Fruit fly (Drosophila melanogaster): Measurements from ENCODE around the gene CG18628.
A peak's percentile ranks its signal among the peaks of the same experiment; 100 is the strongest.

The CG18628 gene

dm6 chr3L:10678545-10679067, 39.1 kb downstream of the CG18628 start (continued):
- TF ChIP-seq sisA (GFP tag; IDR thresholded peaks at IDR 0.05) (peak; percentile 91), HLHmδ (GFP tag; optimal IDR thresholded peaks at IDR 0.05) (no peak), CG17359 (tag; optimal IDR thresholded peaks at IDR 0.05) (peak; percentile 94), cg (GFP tag; optimal IDR thresholded peaks at IDR 0.05) (peak; percentile 90), Ssrp (tag; optimal IDR thresholded peaks at IDR 0.05) (peak; percentile 91), psq (GFP tag; optimal IDR thresholded peaks at IDR 0.05) (peak; percentile 63), tup (GFP tag; optimal IDR thresholded peaks at IDR 0.05) (peak; percentile 62), Tbp (GFP tag; optimal IDR thresholded peaks at IDR 0.05) (no peak), run (tag; optimal IDR thresholded peaks at IDR 0.05) (peak; percentile 96), CG42726 (GFP tag; IDR thresholded peaks at IDR 0.05; ENCODE audit: partially characterized antibody) (no peak), CG17568 (GFP tag; optimal IDR thresholded peaks at IDR 0.05) (peak; percentile 88), B-H2 (GFP tag; optimal IDR thresholded peaks at IDR 0.05) (peak; percentile 84), gro (GFP tag; optimal IDR thresholded peaks at IDR 0.05) (peak; percentile 85), Rfx (GFP tag; IDR thresholded peaks at IDR 0.05) (peak; percentile 91), schlank (tag; optimal IDR thresholded peaks at IDR 0.05) (peak; percentile 86), pum (GFP tag; optimal IDR thresholded peaks at IDR 0.05) (peak; percentile 91), wor (GFP tag; IDR thresholded peaks at IDR 0.05) (peak; percentile 88), caup (GFP tag; optimal IDR thresholded peaks at IDR 0.05; ENCODE audit: severe bottlenecking) (peak; percentile 94), vnd (GFP tag; IDR thresholded peaks at IDR 0.05; ENCODE audit: partially characterized antibody) (no peak), CG15011 (GFP tag; optimal IDR thresholded peaks at IDR 0.05) (peak; percentile 94), hbn (GFP tag; IDR thresholded peaks at IDR 0.05; ENCODE audit: partially characterized antibody) (no peak), Nf-YA (GFP tag; IDR thresholded peaks at IDR 0.05) (peak; percentile 88), CG12942 (GFP tag; optimal IDR thresholded peaks at IDR 0.05) (peak; percentile 80), sr (GFP tag; IDR thresholded peaks at IDR 0.05) (0 out of 3 replicates have a peak, but pooled peaks have one; percentile 17), CG2712 (tag; optimal IDR thresholded peaks at IDR 0.05) (peak; percentile 98), Fer1 (GFP tag; optimal IDR thresholded peaks at IDR 0.05) (peak; percentile 97), CG12104 (GFP tag; optimal IDR thresholded peaks at IDR 0.05) (peak; percentile 96), dmrt11E (tag; optimal IDR thresholded peaks at IDR 0.05) (peak; percentile 92), Poxn (GFP tag; IDR thresholded peaks at IDR 0.05) (peak; percentile 86), unc-4 (GFP tag; IDR thresholded peaks at IDR 0.05; ENCODE audit: partially characterized antibody) (no peak), CG9609 (GFP tag; optimal IDR thresholded peaks at IDR 0.05) (peak; percentile 85), Med (GFP tag) (peak; percentile 95), bab2 (GFP tag; optimal IDR thresholded peaks at IDR 0.05) (peak; percentile 88), CG3407 (GFP tag; optimal IDR thresholded peaks at IDR 0.05) (peak; percentile 94), CG43689 (GFP tag; IDR thresholded peaks at IDR 0.05) (peak; percentile 68; the same call in 1 of the 2 replicates), CG16863 (GFP tag; optimal IDR thresholded peaks at IDR 0.05) (peak; percentile 87), CG14710 (tag; optimal IDR thresholded peaks at IDR 0.05) (peak; percentile 95), ro (GFP tag; IDR thresholded peaks at IDR 0.05) (peak; percentile 93; the same call in 1 of the 2 replicates), Spps (tag; optimal IDR thresholded peaks at IDR 0.05) (peak; percentile 84), CG8388 (GFP tag; optimal IDR thresholded peaks at IDR 0.05) (peak; percentile 97), tap (tag; optimal IDR thresholded peaks at IDR 0.05) (peak; percentile 93), Dfd (GFP tag; optimal IDR thresholded peaks at IDR 0.05) (peak in 1 of 2 experiments; percentile 67), CG4707 (GFP tag; optimal IDR thresholded peaks at IDR 0.05) (peak; percentile 80), Ptx1 (GFP tag; IDR thresholded peaks at IDR 0.05) (peak; percentile 95), yki (optimal IDR thresholded peaks at IDR 0.05) (peak; percentile 42), CG12071 (GFP tag; optimal IDR thresholded peaks at IDR 0.05) (peak; percentile 87), Oaz (GFP tag; IDR thresholded peaks at IDR 0.05) (peak; percentile 91), nau (GFP tag; optimal IDR thresholded peaks at IDR 0.05) (peak; percentile 95), CG14860 (GFP tag; IDR thresholded peaks at IDR 0.05; ENCODE audit: partially characterized antibody) (no peak), fd96Cb (tag; optimal IDR thresholded peaks at IDR 0.05) (peak; percentile 93)
